Worm (Caenorhabditis elegans): ENCODE measurements around the gene sri-73.

Gene sri-73

DNA sequence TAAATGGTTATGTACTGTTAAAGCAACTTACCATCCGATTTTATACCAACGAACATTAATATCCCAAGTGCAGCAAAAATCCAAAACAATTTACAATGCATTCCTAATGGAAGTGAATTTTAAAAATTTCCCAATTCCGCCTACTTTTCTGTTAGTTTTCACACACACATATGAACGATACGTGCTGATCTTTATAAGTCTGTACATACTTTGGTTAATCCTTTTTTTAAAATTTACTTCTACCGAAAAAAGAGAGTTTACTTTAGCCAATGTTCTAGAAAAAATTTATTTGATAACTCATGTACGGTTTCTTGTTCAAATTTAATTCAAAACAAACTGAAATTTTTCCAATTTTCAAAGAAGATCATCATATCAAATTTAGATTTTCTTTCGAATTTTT is 40.8 kb downstream of the sri-73 start, which contains the start of gene R11G11.16:
TSS of gene R11G11.16 (minus strand) at position 101 of the 400 bp plus-strand sequence.
- TF ChIP-seq ceh-16 (tag; optimal IDR thresholded peaks at IDR 0.05) (no peak), ceh-28 (tag; optimal IDR thresholded peaks at IDR 0.05) (no peak)

DNA sequence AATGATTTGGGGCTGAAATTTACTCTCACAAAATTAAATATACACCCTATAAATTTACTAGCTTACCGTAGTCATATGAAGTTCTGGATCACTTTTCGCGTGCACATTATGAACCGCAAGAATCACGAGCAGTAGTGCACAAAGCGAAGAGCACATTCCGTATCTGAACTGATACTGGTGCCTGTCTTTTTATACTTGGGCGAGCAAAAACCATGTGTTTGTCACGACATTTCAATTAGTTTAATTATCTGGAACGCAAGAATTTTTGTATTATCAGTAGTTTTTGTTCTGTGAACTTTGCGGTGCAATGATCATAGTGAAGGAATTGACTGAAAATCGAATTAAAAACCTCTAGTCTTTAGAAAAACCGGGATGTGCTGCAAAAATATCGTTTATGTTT is 41.8 kb downstream of the sri-73 start, which contains the start of gene lipl-3:
TSS of gene lipl-3 (minus strand) at position 161 of the 400 bp plus-strand sequence.
- no peak for TF ChIP-seq fkh-2 (tag; optimal IDR thresholded peaks at IDR 0.05)
- no peak for TF ChIP-seq lsy-12 (tag; optimal IDR thresholded peaks at IDR 0.05)
- TF ChIP-seq nhr-43 (tag; optimal IDR thresholded peaks at IDR 0.05; ENCODE audit: poor library complexity, severe bottlenecking) = no peak
- TF ChIP-seq skn-1 (tag; optimal IDR thresholded peaks at IDR 0.05) = no peak
- no peak for TF ChIP-seq ceh-16 (tag; optimal IDR thresholded peaks at IDR 0.05)
- TF ChIP-seq nfya-1 (tag; optimal IDR thresholded peaks at IDR 0.05; ENCODE audit: insufficient read depth) = no peak
- no peak for TF ChIP-seq nhr-67 (tag; optimal IDR thresholded peaks at IDR 0.05)
- TF ChIP-seq nhr-23 (tag; optimal IDR thresholded peaks at IDR 0.05) = no peak
- no peak for TF ChIP-seq unc-62 (GFP tag; optimal IDR thresholded peaks at IDR 0.05)
- no peak for TF ChIP-seq fos-1 (tag; optimal IDR thresholded peaks at IDR 0.05)
- TF ChIP-seq elt-1 (tag; optimal IDR thresholded peaks at IDR 0.05) = no peak
- TF ChIP-seq egl-27 (tag; optimal IDR thresholded peaks at IDR 0.05) = no peak
- peak; percentile 53 for TF ChIP-seq pqm-1 (tag; optimal IDR thresholded peaks at IDR 0.05)
- TF ChIP-seq aly-2 (tag; optimal IDR thresholded peaks at IDR 0.05) = no peak
- peak; percentile 43 for TF ChIP-seq elt-2 (tag; optimal IDR thresholded peaks at IDR 0.05)
- TF ChIP-seq ceh-82 (tag; optimal IDR thresholded peaks at IDR 0.05) = no peak
- TF ChIP-seq unc-39 (tag; optimal IDR thresholded peaks at IDR 0.05) = no peak

DNA sequence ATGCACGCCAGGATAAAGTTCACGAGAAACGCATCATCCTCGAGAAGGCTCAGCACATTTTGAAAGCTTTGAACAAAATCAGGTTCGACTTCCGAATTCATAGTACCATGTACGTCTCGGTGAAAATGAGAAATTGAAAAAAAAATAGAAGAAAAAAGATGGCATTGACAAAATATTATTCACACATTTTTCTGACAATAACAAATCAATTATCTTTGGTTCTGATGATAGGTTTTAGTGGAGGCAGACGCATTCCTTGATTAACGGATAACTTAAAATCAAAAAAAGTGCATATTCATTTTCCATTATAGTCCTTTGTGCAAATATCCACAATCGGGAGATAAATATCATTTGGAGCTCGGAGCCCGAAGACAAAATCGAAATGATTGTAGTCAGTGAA is 44.4 kb downstream of the sri-73 start, which contains the start of gene srw-107:
TSS of gene srw-107 (minus strand) at position 101 of the 400 bp plus-strand sequence.
- TF ChIP-seq jun-1 (tag; optimal IDR thresholded peaks at IDR 0.05) (no peak), tbx-2 (tag; optimal IDR thresholded peaks at IDR 0.05) (no peak), ztf-11 (tag; optimal IDR thresholded peaks at IDR 0.05) (no peak), unc-39 (tag; optimal IDR thresholded peaks at IDR 0.05) (no peak), egl-27 (tag; optimal IDR thresholded peaks at IDR 0.05) (no peak), nhr-11 (tag; optimal IDR thresholded peaks at IDR 0.05) (no peak), lin-15B (tag; optimal IDR thresholded peaks at IDR 0.05) (no peak), pqm-1 (tag; optimal IDR thresholded peaks at IDR 0.05) (no peak), ztf-4 (tag; optimal IDR thresholded peaks at IDR 0.05) (no peak), lin-39 (tag; optimal IDR thresholded peaks at IDR 0.05) (no peak), fkh-10 (GFP tag; optimal IDR thresholded peaks at IDR 0.05) (no peak), nhr-28 (tag; optimal IDR thresholded peaks at IDR 0.05) (no peak), elt-3 (tag; optimal IDR thresholded peaks at IDR 0.05) (no peak), ceh-82 (tag; optimal IDR thresholded peaks at IDR 0.05) (no peak), elt-1 (tag; optimal IDR thresholded peaks at IDR 0.05) (no peak)

DNA sequence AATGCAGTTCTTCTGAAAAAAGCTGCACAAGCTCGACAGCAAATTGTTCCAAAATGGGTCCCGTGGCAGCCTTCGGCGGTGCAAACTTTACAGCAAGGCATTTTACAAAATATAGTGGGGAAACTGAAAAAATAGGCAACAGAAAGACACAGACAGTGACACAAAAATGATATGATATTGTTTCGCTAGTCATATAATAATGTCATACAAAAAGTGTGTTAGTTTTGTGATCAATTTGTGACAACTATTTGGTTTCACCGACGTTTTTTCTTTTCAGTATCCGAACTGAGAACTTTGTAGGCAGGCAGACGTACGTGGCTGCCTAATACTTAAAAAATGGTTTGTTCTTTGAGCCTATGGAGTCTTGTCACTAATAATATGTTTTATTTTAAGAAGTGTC is 46.4 kb downstream of the sri-73 start, which contains the start of gene nhr-210:
TSS of gene nhr-210 (minus strand) at position 101 of the 400 bp plus-strand sequence.
- TF ChIP-seq sea-2 (GFP tag; optimal IDR thresholded peaks at IDR 0.05) = no peak
- TF ChIP-seq elt-2 (tag; optimal IDR thresholded peaks at IDR 0.05) = peak; percentile 13
- no peak for TF ChIP-seq lin-39 (tag; optimal IDR thresholded peaks at IDR 0.05)
- TF ChIP-seq ZK546.5 (tag; optimal IDR thresholded peaks at IDR 0.05) = no peak

Measured in whole organism, L3 larva.